Worm (Caenorhabditis elegans): ENCODE measurements around the gene C34H4.5.

C34H4.5 gene

ce11 chrIV:1550578-1550977, 547 bp upstream of the C34H4.5 start, which contains the start of gene tag-244:
Gene tag-244 (plus strand): TSS chrIV:1550878.
- TF ChIP-seq tbx-2 (tag; optimal IDR thresholded peaks at IDR 0.05) (no peak), sdc-2 (tag; optimal IDR thresholded peaks at IDR 0.05) (no peak), unc-3 (GFP tag; conservative IDR thresholded peaks at IDR 0.05) (no peak), unc-3 (tag; optimal IDR thresholded peaks at IDR 0.05) (no peak), hlh-6 (tag; optimal IDR thresholded peaks at IDR 0.05) (no peak), K09A11.1 (tag; optimal IDR thresholded peaks at IDR 0.05; ENCODE audit: insufficient read depth) (no peak), ahr-1 (tag; optimal IDR thresholded peaks at IDR 0.05) (no peak), ceh-34 (tag; optimal IDR thresholded peaks at IDR 0.05) (no peak), ceh-45 (GFP tag; IDR thresholded peaks at IDR 0.05) (no peak), ttx-3 (tag; optimal IDR thresholded peaks at IDR 0.05) (no peak), pros-1 (tag; optimal IDR thresholded peaks at IDR 0.05) (no peak), zip-5 (tag; optimal IDR thresholded peaks at IDR 0.05) (no peak)

ce11 chrIV:1549095-1550093, 637 bp downstream of the C34H4.5 start:
- TF ChIP-seq ceh-6 (GFP tag; optimal IDR thresholded peaks at IDR 0.05) (no peak), ceh-14 (tag; optimal IDR thresholded peaks at IDR 0.05) (peak; percentile 9), ztf-16 (tag; optimal IDR thresholded peaks at IDR 0.05) (peak; percentile 31), T23F11.4 (GFP tag; optimal IDR thresholded peaks at IDR 0.05) (peak; percentile 9)

ce11 chrIV:1548457-1548861, 1.6 kb downstream of the C34H4.5 start, which contains the start of gene col-107:
Gene col-107 (plus strand): TSS chrIV:1548721.
- TF ChIP-seq lin-11 (tag; optimal IDR thresholded peaks at IDR 0.05) (no peak), nfya-1 (tag; optimal IDR thresholded peaks at IDR 0.05) (peak; percentile 7), C38D4.7 (GFP tag; optimal IDR thresholded peaks at IDR 0.05) (no peak), ahr-1 (tag; optimal IDR thresholded peaks at IDR 0.05) (no peak), dve-1 (tag; optimal IDR thresholded peaks at IDR 0.05) (peak; percentile 5), ceh-30 (tag; optimal IDR thresholded peaks at IDR 0.05) (no peak)

- TF ChIP-seq ceh-34 (tag; optimal IDR thresholded peaks at IDR 0.05) (no peak), elt-4 (tag; optimal IDR thresholded peaks at IDR 0.05) (no peak), ceh-2 (tag; optimal IDR thresholded peaks at IDR 0.05) (no peak), madf-2 (tag; optimal IDR thresholded peaks at IDR 0.05) (no peak), pag-3 (tag; optimal IDR thresholded peaks at IDR 0.05; ENCODE audit: borderline replicate concordance) (no peak), ttx-3 (tag; optimal IDR thresholded peaks at IDR 0.05) (no peak), Y22D7AL.16 (tag; optimal IDR thresholded peaks at IDR 0.05) (no peak), K09A11.1 (tag; optimal IDR thresholded peaks at IDR 0.05; ENCODE audit: insufficient read depth) (no peak), nhr-11 (tag; optimal IDR thresholded peaks at IDR 0.05) (no peak), unc-55 (GFP tag; optimal IDR thresholded peaks at IDR 0.05) (no peak), sox-2 (GFP tag; IDR thresholded peaks at IDR 0.05) (no peak), ets-4 (tag; optimal IDR thresholded peaks at IDR 0.05) (no peak), fkh-10 (GFP tag; optimal IDR thresholded peaks at IDR 0.05) (no peak), ahr-1 (tag; optimal IDR thresholded peaks at IDR 0.05) (no peak), fax-1 (tag; optimal IDR thresholded peaks at IDR 0.05) (no peak), hlh-30 (tag; optimal IDR thresholded peaks at IDR 0.05; ENCODE audit: insufficient read depth) (no peak)
Measured at ce11 chrIV:1547129-1547528, 2.9 kb downstream of the C34H4.5 start.

ce11 chrIV:1536316-1536715, 13.7 kb downstream of the C34H4.5 start, which contains the start of gene K03H6.5:
Gene K03H6.5 (minus strand): TSS chrIV:1536416.
- TF ChIP-seq ztf-16 (tag; optimal IDR thresholded peaks at IDR 0.05) (no peak), fkh-6 (tag; optimal IDR thresholded peaks at IDR 0.05) (no peak), syd-9 (tag; optimal IDR thresholded peaks at IDR 0.05) (no peak), C08G9.2 (tag; optimal IDR thresholded peaks at IDR 0.05) (no peak)

Measured in whole organism, late embryonic.